Fruit fly (Drosophila melanogaster): ENCODE measurements around the gene CG15814.
"Not testable (repeated sequence)": the region's sequence is repeated elsewhere in the genome, so short reads cannot be mapped to it uniquely, and the experiment has no call there.

Gene CG15814

DNA sequence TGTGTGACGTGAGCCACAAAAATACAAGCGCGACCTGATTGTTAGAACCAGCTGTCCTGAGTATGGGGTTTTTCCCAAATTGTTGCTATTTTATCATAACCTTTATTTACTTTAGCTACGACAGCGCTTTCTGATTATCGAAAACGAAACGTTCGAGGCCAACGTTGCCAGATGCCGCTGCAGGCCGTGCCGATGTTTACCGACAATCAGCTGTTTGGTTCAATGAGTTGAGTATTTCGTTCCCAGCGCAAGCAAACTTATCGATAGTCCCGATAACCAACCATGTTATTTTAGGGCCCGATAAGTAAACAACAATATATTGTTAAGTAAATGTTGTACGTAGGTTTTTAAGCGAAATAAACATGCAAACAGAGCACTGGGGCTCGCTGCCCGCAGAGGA lies at the start of gene CG15814, which contains the start of gene Spt7:
CG15814 (minus strand) TSS at position 164 of the 400 bp plus-strand sequence.
Spt7 (plus strand) TSS at position 282 of the 400 bp plus-strand sequence.
- TF ChIP-seq fd96Ca (GFP tag; IDR thresholded peaks at IDR 0.05) (peak; percentile 20; the same call in 1 of the 3 replicates), Snoo (tag; optimal IDR thresholded peaks at IDR 0.05) (peak; percentile 21), CG4496 (GFP tag; IDR thresholded peaks at IDR 0.05) (peak; percentile 28; the same call in 1 of the 3 replicates), EcR (GFP tag; optimal IDR thresholded peaks at IDR 0.05) (peak; percentile 7), CG34367 (tag; optimal IDR thresholded peaks at IDR 0.05) (no peak)

DNA sequence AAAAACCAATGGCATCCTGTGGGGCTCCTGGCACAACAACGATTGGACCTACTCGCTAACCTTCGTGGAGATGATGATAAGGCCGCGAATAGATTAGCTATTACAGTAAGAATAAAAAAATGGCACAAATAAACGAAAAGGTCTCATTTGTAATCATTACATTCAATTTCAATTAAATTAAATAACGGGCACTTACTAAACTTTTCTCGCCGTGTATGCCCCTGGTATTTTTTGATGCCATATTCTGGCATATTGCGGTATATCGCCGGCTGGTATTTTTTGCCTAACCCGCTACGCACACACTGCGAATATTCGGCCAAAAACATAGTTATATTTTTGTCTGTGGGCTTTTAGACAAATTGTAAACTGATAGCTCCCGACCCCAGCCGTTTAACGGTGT lies 49.3 kb upstream of the CG15814 start, which contains the start of gene Gss2:
Gss2 (plus strand) TSS at position 301 of the 400 bp plus-strand sequence.
- TF ChIP-seq Pif1A (GFP tag; optimal IDR thresholded peaks at IDR 0.05); gl (tag; optimal IDR thresholded peaks at IDR 0.05); CG8301 (tag; optimal IDR thresholded peaks at IDR 0.05): not testable (repeated sequence)

DNA sequence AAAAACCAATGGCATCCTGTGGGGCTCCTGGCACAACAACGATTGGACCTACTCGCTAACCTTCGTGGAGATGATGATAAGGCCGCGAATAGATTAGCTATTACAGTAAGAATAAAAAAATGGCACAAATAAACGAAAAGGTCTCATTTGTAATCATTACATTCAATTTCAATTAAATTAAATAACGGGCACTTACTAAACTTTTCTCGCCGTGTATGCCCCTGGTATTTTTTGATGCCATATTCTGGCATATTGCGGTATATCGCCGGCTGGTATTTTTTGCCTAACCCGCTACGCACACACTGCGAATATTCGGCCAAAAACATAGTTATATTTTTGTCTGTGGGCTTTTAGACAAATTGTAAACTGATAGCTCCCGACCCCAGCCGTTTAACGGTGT lies 39.1 kb upstream of the CG15814 start, which contains the start of gene Gss1:
Gss1 (plus strand) TSS at position 301 of the 400 bp plus-strand sequence.
- not testable (repeated sequence) for TF ChIP-seq CG32121 (GFP tag; IDR thresholded peaks at IDR 0.05); CG8159 (tag; optimal IDR thresholded peaks at IDR 0.05); CG17806 (tag; optimal IDR thresholded peaks at IDR 0.05)

DNA sequence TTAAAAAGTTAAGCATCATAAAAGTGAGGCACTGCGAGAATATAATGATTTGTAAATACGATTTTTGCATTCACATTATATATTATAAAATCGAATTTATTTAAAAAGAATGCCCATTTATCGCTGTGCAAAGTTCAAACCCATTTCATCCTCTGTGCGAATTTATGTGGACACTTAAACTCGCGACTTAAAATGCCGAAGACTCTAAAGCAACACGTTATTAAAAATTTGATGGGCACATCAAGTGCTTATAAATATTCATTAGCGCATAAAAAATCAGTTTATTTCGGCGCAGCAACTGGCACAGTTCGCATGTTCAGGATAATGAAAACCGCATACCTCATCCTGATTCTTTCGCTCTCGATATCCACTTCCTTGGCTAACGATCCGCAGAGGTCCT lies 37.7 kb upstream of the CG15814 start, which contains the start of gene CG6788:
CG6788 (plus strand) TSS at position 301 of the 400 bp plus-strand sequence.
- TF ChIP-seq Pif1B (GFP tag; optimal IDR thresholded peaks at IDR 0.05) (no peak), CG8159 (tag; optimal IDR thresholded peaks at IDR 0.05) (no peak), Ets98B (GFP tag; IDR thresholded peaks at IDR 0.05) (no peak), Pif1A (GFP tag; optimal IDR thresholded peaks at IDR 0.05) (no peak), Snoo (tag; optimal IDR thresholded peaks at IDR 0.05) (no peak), CG8301 (tag; optimal IDR thresholded peaks at IDR 0.05) (no peak), CG12605 (GFP tag; IDR thresholded peaks at IDR 0.05) (no peak), D1 (tag; optimal IDR thresholded peaks at IDR 0.05) (no peak), gl (tag; optimal IDR thresholded peaks at IDR 0.05) (no peak), fd96Ca (GFP tag; IDR thresholded peaks at IDR 0.05) (no peak), CG9948 (tag; optimal IDR thresholded peaks at IDR 0.05) (no peak), CG32121 (GFP tag; IDR thresholded peaks at IDR 0.05) (no peak)

DNA sequence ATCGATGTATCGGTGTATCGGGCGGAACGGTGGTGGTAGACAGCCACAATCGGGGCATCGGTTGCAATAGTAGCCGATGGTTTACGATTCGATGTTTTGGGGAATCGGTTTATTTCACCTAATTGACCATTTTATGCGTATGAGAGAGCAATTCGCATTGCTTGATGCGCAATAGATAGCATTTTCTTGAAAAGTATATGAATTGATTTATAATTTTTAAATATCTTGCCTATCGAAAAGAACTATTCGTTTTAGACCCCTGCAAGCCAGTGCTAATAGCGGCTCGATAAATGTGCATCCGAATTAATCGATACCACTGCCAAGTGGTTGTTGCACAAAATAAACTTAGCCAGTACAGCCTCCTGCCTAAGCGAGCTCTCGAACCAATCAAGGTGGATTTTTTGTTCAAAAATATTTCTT lies 37.1 kb upstream of the CG15814 start, which contains the start of gene mnb:
mnb (minus strand) TSS at position 15 of the 420 bp plus-strand sequence.
- no peak for TF ChIP-seq Ets98B (GFP tag; IDR thresholded peaks at IDR 0.05)
- no peak for TF ChIP-seq CG15710 (tag; optimal IDR thresholded peaks at IDR 0.05)
- no peak for TF ChIP-seq CG8159 (tag; optimal IDR thresholded peaks at IDR 0.05)
- TF ChIP-seq fd96Ca (GFP tag; IDR thresholded peaks at IDR 0.05), result no peak
- no peak for TF ChIP-seq CG10348 (GFP tag; IDR thresholded peaks at IDR 0.05)

DNA sequence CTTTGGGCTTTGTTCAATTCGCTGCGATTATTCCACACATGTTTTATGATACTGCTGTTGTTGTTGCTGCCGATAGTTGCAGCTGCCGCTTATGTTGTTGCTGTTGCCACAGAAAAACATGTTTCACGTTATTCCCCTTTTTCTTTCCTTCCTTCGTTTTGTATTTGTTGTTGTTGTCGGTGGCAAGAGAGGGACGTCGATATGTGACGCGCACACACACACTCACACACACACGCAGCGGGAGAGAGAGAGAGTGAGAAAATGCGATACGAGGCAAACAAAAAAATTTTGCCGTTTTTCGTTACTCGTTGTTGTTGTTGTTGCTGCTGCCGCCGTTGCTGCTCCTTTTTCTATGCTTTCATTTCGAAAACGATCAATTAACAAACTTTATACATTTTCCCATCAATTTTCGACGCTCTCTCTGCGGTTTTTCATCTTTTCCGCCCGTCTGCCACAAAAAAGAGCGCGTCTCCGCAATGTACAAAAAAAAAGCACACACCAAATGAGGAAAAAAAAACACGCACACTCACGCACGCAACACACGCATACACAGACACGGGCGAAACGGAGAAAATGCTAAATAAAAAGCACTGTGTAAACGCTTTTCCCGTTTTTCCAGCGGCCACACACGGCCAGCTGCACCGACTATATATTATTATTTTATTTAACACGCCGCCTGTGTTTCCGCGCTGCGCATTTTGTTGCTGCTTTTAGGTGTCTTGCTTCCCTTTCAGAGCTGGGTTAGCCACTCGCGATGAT lies 36.5 kb upstream of the CG15814 start:
- TF ChIP-seq Pif1A (GFP tag; optimal IDR thresholded peaks at IDR 0.05), result peak; percentile 57
- TF ChIP-seq CG8301 (tag; optimal IDR thresholded peaks at IDR 0.05), result peak; percentile 69
- TF ChIP-seq CG12605 (GFP tag; IDR thresholded peaks at IDR 0.05), result peak; percentile 62
- TF ChIP-seq CG8159 (tag; optimal IDR thresholded peaks at IDR 0.05), result peak; percentile 68
- TF ChIP-seq EcR (GFP tag; optimal IDR thresholded peaks at IDR 0.05), result peak; percentile 69
- peak; percentile 84 for TF ChIP-seq gl (tag; optimal IDR thresholded peaks at IDR 0.05)
- TF ChIP-seq CG10348 (GFP tag; IDR thresholded peaks at IDR 0.05), result no peak
- peak; percentile 4 for TF ChIP-seq D1 (tag; optimal IDR thresholded peaks at IDR 0.05)
- TF ChIP-seq CG32121 (GFP tag; IDR thresholded peaks at IDR 0.05), result 0 out of 2 replicates have a peak, but pooled peaks have one; percentile 26
- peak; percentile 84 for TF ChIP-seq CG13204 (GFP tag; optimal IDR thresholded peaks at IDR 0.05)
- peak; percentile 43 for TF ChIP-seq CG17806 (tag; optimal IDR thresholded peaks at IDR 0.05)
- peak; percentile 83 for TF ChIP-seq CG14655 (GFP tag; optimal IDR thresholded peaks at IDR 0.05)
- peak; percentile 28 for TF ChIP-seq Pif1B (GFP tag; optimal IDR thresholded peaks at IDR 0.05)
- peak; percentile 62; the same call in 1 of the 3 replicates for TF ChIP-seq fd96Ca (GFP tag; IDR thresholded peaks at IDR 0.05)
- TF ChIP-seq Snoo (tag; optimal IDR thresholded peaks at IDR 0.05), result peak; percentile 26
- peak; percentile 61 for TF ChIP-seq CG15710 (tag; optimal IDR thresholded peaks at IDR 0.05)
- TF ChIP-seq CG4496 (GFP tag; IDR thresholded peaks at IDR 0.05), result peak; percentile 70; the same call in 2 of the 3 replicates
- TF ChIP-seq CG9948 (tag; optimal IDR thresholded peaks at IDR 0.05), result peak; percentile 46
- TF ChIP-seq CG34367 (tag; optimal IDR thresholded peaks at IDR 0.05), result peak; percentile 61
- TF ChIP-seq Ets98B (GFP tag; IDR thresholded peaks at IDR 0.05), result no peak
- TF ChIP-seq rn (GFP tag; IDR thresholded peaks at IDR 0.05), result no peak

DNA sequence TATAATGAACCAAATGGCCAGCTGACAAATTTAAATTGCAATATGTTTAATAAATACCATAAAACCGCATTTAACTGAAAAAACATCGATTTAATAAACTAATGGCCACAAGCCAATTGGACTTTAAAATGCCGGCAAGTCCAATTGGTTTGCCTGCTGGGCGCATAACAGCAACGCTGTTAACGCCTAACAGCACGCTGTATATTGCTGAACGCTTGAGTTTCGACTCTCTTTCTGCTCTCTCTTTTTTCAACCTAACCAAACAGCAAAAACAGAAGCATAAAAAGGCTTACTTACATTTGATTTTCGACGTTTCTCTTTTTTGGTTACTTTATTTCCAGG lies 35.9 kb upstream of the CG15814 start:
- no peak for TF ChIP-seq CG13204 (GFP tag; optimal IDR thresholded peaks at IDR 0.05)
- TF ChIP-seq CG15710 (tag; optimal IDR thresholded peaks at IDR 0.05), result no peak
- no peak for TF ChIP-seq Pif1A (GFP tag; optimal IDR thresholded peaks at IDR 0.05)
- no peak for TF ChIP-seq rn (GFP tag; IDR thresholded peaks at IDR 0.05)
